Worm (Caenorhabditis elegans): ENCODE results near the gene fbxb-72.

DNA sequence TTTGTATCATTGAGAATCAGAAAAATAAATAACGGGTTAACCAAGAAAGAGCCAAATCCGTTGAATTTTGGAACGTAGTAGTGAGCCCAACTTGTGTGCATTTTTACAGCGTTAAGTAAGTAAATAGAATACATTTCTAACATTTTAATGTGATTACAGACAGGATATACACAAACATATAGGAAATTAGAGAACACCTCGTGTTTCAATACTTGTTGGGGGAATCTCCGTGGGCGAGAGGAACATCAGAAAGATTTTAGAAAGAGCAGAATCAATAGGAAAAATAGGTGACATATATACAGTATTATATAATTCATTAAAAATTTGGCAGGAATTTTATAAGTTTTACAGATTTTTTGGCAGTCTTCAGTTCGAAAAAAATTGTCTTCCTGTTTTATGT lies 15.0 kb upstream of the fbxb-72 start, which contains the start of gene srj-24:
- TF ChIP-seq pqm-1 (tag; optimal IDR thresholded peaks at IDR 0.05) (no peak), fos-1 (tag; optimal IDR thresholded peaks at IDR 0.05) (no peak), unc-130 (tag; optimal IDR thresholded peaks at IDR 0.05) (no peak), nhr-11 (tag; optimal IDR thresholded peaks at IDR 0.05) (no peak), fkh-10 (GFP tag; optimal IDR thresholded peaks at IDR 0.05) (no peak), nhr-77 (tag; optimal IDR thresholded peaks at IDR 0.05) (no peak), efl-3 (GFP tag; optimal IDR thresholded peaks at IDR 0.05) (no peak)

All from whole organism, L1 larva.